Worm (Caenorhabditis elegans): Measurements from ENCODE around the gene R10H10.3.

The R10H10.3 gene

DNA sequence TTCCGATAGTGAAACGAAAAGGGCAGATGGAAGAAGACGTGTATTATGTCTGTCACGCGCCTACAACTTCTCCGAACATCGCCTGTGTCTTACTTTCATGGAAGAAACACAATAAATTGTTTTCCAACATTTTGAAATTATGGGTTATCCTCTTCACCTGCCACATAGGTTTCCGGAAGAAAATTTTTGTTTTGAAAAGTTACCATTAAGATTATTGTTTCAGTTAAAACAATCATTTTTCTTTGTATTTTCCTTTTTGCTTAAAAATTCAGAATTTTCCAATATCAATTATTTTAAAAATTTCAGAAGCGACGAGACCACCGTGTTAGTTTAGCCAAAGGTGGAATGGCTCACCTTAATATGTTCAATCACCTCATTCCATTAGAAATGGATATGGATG lies 13.7 kb upstream of the R10H10.3 start, which contains the start of gene mask-1:
Gene mask-1, plus strand, starts transcription at position 301 of the 400 bp plus-strand sequence.
- TF ChIP-seq C34F6.9 (tag; optimal IDR thresholded peaks at IDR 0.05) (no peak), mbf-1 (tag; optimal IDR thresholded peaks at IDR 0.05) (no peak), sma-3 (GFP tag; optimal IDR thresholded peaks at IDR 0.05) (no peak), lin-11 (tag; optimal IDR thresholded peaks at IDR 0.05) (no peak), skn-1 (tag; optimal IDR thresholded peaks at IDR 0.05) (no peak), snpc-4 (tag; optimal IDR thresholded peaks at IDR 0.05) (no peak), ZK546.5 (tag; optimal IDR thresholded peaks at IDR 0.05) (no peak), F13H6.1 (tag; optimal IDR thresholded peaks at IDR 0.05) (no peak), nhr-21 (tag; optimal IDR thresholded peaks at IDR 0.05) (no peak), nhr-77 (tag; optimal IDR thresholded peaks at IDR 0.05) (no peak), nhr-6 (tag; optimal IDR thresholded peaks at IDR 0.05) (no peak), unc-62 (GFP tag; optimal IDR thresholded peaks at IDR 0.05) (no peak), nhr-23 (tag; optimal IDR thresholded peaks at IDR 0.05) (no peak)

ce11 chrIV:10380626-10381025 lies 7.7 kb upstream of the R10H10.3 start:
- TF ChIP-seq nhr-10 (tag; optimal IDR thresholded peaks at IDR 0.05) (no peak), ceh-16 (tag; optimal IDR thresholded peaks at IDR 0.05) (no peak), mbf-1 (tag; optimal IDR thresholded peaks at IDR 0.05) (no peak), C34F6.9 (tag; optimal IDR thresholded peaks at IDR 0.05) (peak; percentile 79), nhr-25 (tag; optimal IDR thresholded peaks at IDR 0.05) (peak; percentile 55), lin-11 (tag; optimal IDR thresholded peaks at IDR 0.05) (peak; percentile 40), gmeb-1 (tag; optimal IDR thresholded peaks at IDR 0.05) (no peak), lin-39 (tag; optimal IDR thresholded peaks at IDR 0.05) (no peak), aly-2 (tag; optimal IDR thresholded peaks at IDR 0.05) (no peak), dmd-4 (tag; optimal IDR thresholded peaks at IDR 0.05) (no peak), sma-3 (GFP tag; optimal IDR thresholded peaks at IDR 0.05) (peak; percentile 53), unc-62 (GFP tag; optimal IDR thresholded peaks at IDR 0.05) (no peak), ztf-4 (tag; optimal IDR thresholded peaks at IDR 0.05) (no peak), mab-5 (tag; optimal IDR thresholded peaks at IDR 0.05) (no peak), snpc-4 (tag; optimal IDR thresholded peaks at IDR 0.05) (peak; percentile 24), zag-1 (tag; optimal IDR thresholded peaks at IDR 0.05) (no peak), nhr-237 (tag; optimal IDR thresholded peaks at IDR 0.05) (no peak), ztf-1 (GFP tag; conservative IDR thresholded peaks at IDR 0.05) (no peak), F13H6.1 (tag; optimal IDR thresholded peaks at IDR 0.05) (no peak), lin-13 (GFP tag; optimal IDR thresholded peaks at IDR 0.05) (no peak), egl-27 (tag; optimal IDR thresholded peaks at IDR 0.05) (no peak), Y55F3AM.14 (GFP tag; optimal IDR thresholded peaks at IDR 0.05) (no peak), nhr-12 (tag; optimal IDR thresholded peaks at IDR 0.05) (no peak), elt-3 (tag; optimal IDR thresholded peaks at IDR 0.05) (no peak), nhr-77 (tag; optimal IDR thresholded peaks at IDR 0.05) (no peak), R02D3.7 (tag; optimal IDR thresholded peaks at IDR 0.05) (no peak), sem-4 (tag; optimal IDR thresholded peaks at IDR 0.05) (peak; percentile 23), nhr-11 (tag; optimal IDR thresholded peaks at IDR 0.05) (no peak), lsy-2 (tag; optimal IDR thresholded peaks at IDR 0.05) (peak in 1 of 2 experiments; percentile 65), fos-1 (tag; optimal IDR thresholded peaks at IDR 0.05) (no peak), nhr-6 (tag; optimal IDR thresholded peaks at IDR 0.05) (no peak), ZK546.5 (tag; optimal IDR thresholded peaks at IDR 0.05) (no peak), mdl-1 (tag; optimal IDR thresholded peaks at IDR 0.05) (peak; percentile 1 to 76), crh-2 (tag; optimal IDR thresholded peaks at IDR 0.05) (peak; percentile 41), skn-1 (tag; optimal IDR thresholded peaks at IDR 0.05) (no peak), nhr-21 (tag; optimal IDR thresholded peaks at IDR 0.05) (peak; percentile 71), peb-1 (tag; optimal IDR thresholded peaks at IDR 0.05) (no peak), ama-1 (optimal IDR thresholded peaks at IDR 0.05) (no peak), ceh-82 (tag; optimal IDR thresholded peaks at IDR 0.05) (no peak), alr-1 (tag; optimal IDR thresholded peaks at IDR 0.05) (no peak), unc-39 (tag; optimal IDR thresholded peaks at IDR 0.05) (no peak), unc-55 (GFP tag; optimal IDR thresholded peaks at IDR 0.05) (no peak), elt-1 (tag; optimal IDR thresholded peaks at IDR 0.05) (no peak), ztf-11 (tag; optimal IDR thresholded peaks at IDR 0.05) (no peak), blmp-1 (tag; optimal IDR thresholded peaks at IDR 0.05; ENCODE audit: insufficient read depth) (no peak), sma-9 (GFP tag; optimal IDR thresholded peaks at IDR 0.05) (peak; percentile 63), sma-9 (tag; optimal IDR thresholded peaks at IDR 0.05) (no peak), nhr-129 (tag; optimal IDR thresholded peaks at IDR 0.05) (peak; percentile 66), nhr-23 (tag; optimal IDR thresholded peaks at IDR 0.05) (no peak)
